Fruit fly (Drosophila melanogaster) whole organism, embryonic: ENCODE data around the gene klg.

Experiments used
- Atf6 ChIP-seq: fragments of 200-800 bp; sonication (Bioruptor generic); IDR thresholded peaks from 2 replicates; pipeline ENCODE4 v1.3.6; 2022; ENCODE audit warnings: missing biosample characterization, missing genetic modification characterization
- CG10321 ChIP-seq: fragments of 200-800 bp; sonication (Bioruptor generic); IDR thresholded peaks from 2 replicates; pipeline ENCODE4 v1.3.6; 2022; ENCODE audit warnings: missing biosample characterization, missing genetic modification characterization
- CG10366 ChIP-seq: fragments of 200-800 bp; sonication (Bioruptor generic); IDR thresholded peaks from 2 replicates; pipeline ENCODE4 v1.3.6; 2022; ENCODE audit warnings: missing biosample characterization, missing genetic modification characterization
- CG11085 ChIP-seq: fragments of 200-800 bp; sonication (Bioruptor generic); IDR thresholded peaks from 2 replicates; pipeline ENCODE4 v1.3.6; 2022; ENCODE audit warnings: missing biosample characterization, missing genetic modification characterization
- CG11456 ChIP-seq: fragments of 200-800 bp; sonication (Bioruptor generic); IDR thresholded peaks from 3 replicates; pipeline ENCODE4 v1.3.6; 2022; ENCODE audit warnings: missing biosample characterization, missing genetic modification characterization
- CG12104 ChIP-seq: fragments of 200-800 bp; sonication (Bioruptor generic); optimal IDR thresholded peaks from 3 replicates; lab custom pipeline; 2016; ENCODE audit warnings: missing biosample characterization, missing genetic modification characterization
- CG12659 ChIP-seq: fragments of 200-800 bp; sonication (Bioruptor generic); optimal IDR thresholded peaks from 3 replicates; lab custom pipeline; 2017; ENCODE audit warnings: mild to moderate bottlenecking, missing biosample characterization, missing genetic modification reagents, missing genetic modification characterization
- CG12769 ChIP-seq: fragments of 200-800 bp; sonication (Bioruptor generic); optimal IDR thresholded peaks from 2 replicates; lab custom pipeline; 2019; ENCODE audit warnings: missing biosample characterization, mild to moderate bottlenecking, missing genetic modification characterization, moderate library complexity
- CG13123 ChIP-seq: fragments of 200-800 bp; sonication (Bioruptor generic); optimal IDR thresholded peaks from 2 replicates; lab custom pipeline; 2016; ENCODE audit warnings: missing biosample characterization, missing genetic modification characterization
- CG14014 ChIP-seq: fragments of 200-800 bp; sonication (Bioruptor generic); IDR thresholded peaks from 2 replicates; pipeline ENCODE4 v1.3.6; 2022; ENCODE audit warnings: missing biosample characterization, missing genetic modification characterization
- CG1603 ChIP-seq: fragments of 200-800 bp; sonication (Bioruptor generic); optimal IDR thresholded peaks from 2 replicates; lab custom pipeline; 2019; ENCODE audit warnings: missing biosample characterization, mild to moderate bottlenecking, missing genetic modification characterization, moderate library complexity
- CG16863 ChIP-seq: fragments of 200-800 bp; sonication (Bioruptor generic); optimal IDR thresholded peaks from 3 replicates; lab custom pipeline; 2016; ENCODE audit warnings: missing biosample characterization, missing genetic modification characterization
- CG17361 ChIP-seq: fragments of 200-800 bp; sonication (Bioruptor generic); IDR thresholded peaks from 3 replicates; pipeline ENCODE4 v1.3.6; 2022; ENCODE audit warnings: missing biosample characterization, missing genetic modification characterization
- CG17612 ChIP-seq: fragments of 200-800 bp; sonication (Bioruptor generic); IDR thresholded peaks from 2 replicates; pipeline ENCODE4 v1.3.6; 2022; ENCODE audit warnings: missing biosample characterization, missing genetic modification characterization
- CG18476 ChIP-seq: fragments of 200-800 bp; sonication (Bioruptor generic); optimal IDR thresholded peaks from 2 replicates; lab custom pipeline; 2016; ENCODE audit warnings: missing biosample characterization, mild to moderate bottlenecking, missing genetic modification characterization
- CG31365 ChIP-seq: fragments of 200-800 bp; sonication (Bioruptor generic); optimal IDR thresholded peaks from 2 replicates; lab custom pipeline; 2018; ENCODE audit warnings: missing biosample characterization, mild to moderate bottlenecking, missing genetic modification characterization
- CG3847 ChIP-seq: fragments of 200-800 bp; sonication (Bioruptor generic); IDR thresholded peaks from 2 replicates; pipeline ENCODE4 v1.3.6; 2022; ENCODE audit warnings: missing biosample characterization, missing genetic modification characterization
- CG4730 ChIP-seq: fragments of 200-800 bp; sonication (Bioruptor generic); IDR thresholded peaks from 2 replicates; pipeline ENCODE4 v1.3.6; 2022; ENCODE audit warnings: missing biosample characterization, missing genetic modification characterization
- CG5180 ChIP-seq: fragments of 200-800 bp; sonication (Bioruptor generic); optimal IDR thresholded peaks from 3 replicates; lab custom pipeline; 2017; ENCODE audit warnings: missing biosample characterization, missing genetic modification characterization, mild to moderate bottlenecking, moderate library complexity, missing genetic modification reagents
- CG5953 ChIP-seq: fragments of 200-800 bp; sonication (Bioruptor generic); IDR thresholded peaks from 2 replicates; pipeline ENCODE4 v1.3.6; 2022; ENCODE audit warnings: missing biosample characterization, missing genetic modification characterization
- CG6689 ChIP-seq: fragments of 200-800 bp; sonication (Bioruptor generic); IDR thresholded peaks from 2 replicates; pipeline ENCODE4 v1.3.6; 2022; ENCODE audit warnings: missing biosample characterization, missing genetic modification characterization
- CG9932 ChIP-seq: fragments of 200-800 bp; sonication (Bioruptor generic); IDR thresholded peaks from 2 replicates; pipeline ENCODE4 v1.3.6; 2022; ENCODE audit warnings: missing biosample characterization, missing genetic modification characterization
- Dip2 ChIP-seq: fragments of 200-800 bp; sonication (Bioruptor generic); IDR thresholded peaks from 2 replicates; pipeline ENCODE4 v1.3.6; 2022; ENCODE audit warnings: missing biosample characterization, missing genetic modification characterization
- Doc2 ChIP-seq: fragments of 200-800 bp; sonication (Bioruptor generic); IDR thresholded peaks from 2 replicates; pipeline ENCODE4 v1.3.6; 2022; ENCODE audit warnings: missing biosample characterization, missing genetic modification characterization
- Ets65A ChIP-seq: fragments of 200-800 bp; sonication (Bioruptor generic); peaks from one replicate; lab custom pipeline; 2016; ENCODE audit warnings: missing biosample characterization, missing genetic modification characterization
- H15 ChIP-seq: fragments of 200-800 bp; sonication (Bioruptor generic); IDR thresholded peaks from 3 replicates; pipeline ENCODE4 v1.3.6; 2022; ENCODE audit warnings: missing biosample characterization, missing genetic modification characterization
- H2.0 ChIP-seq: fragments of 200-800 bp; sonication (Bioruptor generic); IDR thresholded peaks from 2 replicates; pipeline ENCODE4 v1.3.6; 2022; ENCODE audit warnings: missing biosample characterization, missing genetic modification characterization
- HHEX ChIP-seq: fragments of 200-800 bp; sonication (Bioruptor generic); optimal IDR thresholded peaks from 3 replicates; lab custom pipeline; 2017; ENCODE audit warnings: missing biosample characterization, mild to moderate bottlenecking, missing genetic modification characterization, missing genetic modification reagents
- HLH3B ChIP-seq: fragments of 200-800 bp; sonication (Bioruptor generic); IDR thresholded peaks from 2 replicates; pipeline ENCODE4 v1.3.6; 2022; ENCODE audit warnings: missing biosample characterization, missing genetic modification characterization
- Med ChIP-seq: fragments of 200-800 bp; sonication (Bioruptor generic); peaks from one replicate; lab custom pipeline; 2016; ENCODE audit warnings: missing biosample characterization, missing genetic modification characterization, mild to moderate bottlenecking, inconsistent platforms, moderate library complexity
- Ptx1 ChIP-seq: fragments of 200-800 bp; sonication (Bioruptor generic); IDR thresholded peaks from 2 replicates; pipeline ENCODE4 v1.3.6; 2022; ENCODE audit warnings: missing biosample characterization, missing genetic modification characterization
- Rfx ChIP-seq: fragments of 200-800 bp; sonication (Bioruptor generic); IDR thresholded peaks from 2 replicates; pipeline ENCODE4 v1.3.6; 2022; ENCODE audit warnings: missing biosample characterization, missing genetic modification characterization
- al ChIP-seq: fragments of 200-800 bp; sonication (Bioruptor generic); IDR thresholded peaks from 2 replicates; pipeline ENCODE4 v1.3.6; 2022; ENCODE audit warnings: missing biosample characterization, missing genetic modification characterization
- bowl ChIP-seq: fragments of 200-800 bp; sonication (Bioruptor generic); IDR thresholded peaks from 2 replicates; pipeline ENCODE4 v1.3.6; 2022; ENCODE audit warnings: missing biosample characterization, missing genetic modification characterization
- caup ChIP-seq: fragments of 200-800 bp; sonication (Bioruptor generic); optimal IDR thresholded peaks from 3 replicates; lab custom pipeline; 2017; ENCODE audit warnings: missing biosample characterization, mild to moderate bottlenecking, missing genetic modification characterization, moderate library complexity; ENCODE audit not compliant: severe bottlenecking
- en ChIP-seq: fragments of 200-800 bp; sonication (Bioruptor generic); optimal IDR thresholded peaks from 2 replicates; lab custom pipeline; 2016; ENCODE audit warnings: missing biosample characterization, missing genetic modification characterization
- gem ChIP-seq: fragments of 200-800 bp; sonication (Bioruptor generic); optimal IDR thresholded peaks from 2 replicates; lab custom pipeline; 2019; ENCODE audit warnings: missing biosample characterization, mild to moderate bottlenecking, missing genetic modification characterization, moderate library complexity
- gsb ChIP-seq: fragments of 200-800 bp; sonication (Bioruptor generic); IDR thresholded peaks from 2 replicates; pipeline ENCODE4 v1.3.6; 2022; ENCODE audit warnings: missing biosample characterization, missing genetic modification characterization
- ham ChIP-seq: fragments of 200-800 bp; sonication (Bioruptor generic); IDR thresholded peaks from 2 replicates; pipeline ENCODE4 v1.3.6; 2022; ENCODE audit warnings: missing biosample characterization, missing genetic modification characterization
- org-1 ChIP-seq: fragments of 200-800 bp; sonication (Bioruptor generic); optimal IDR thresholded peaks from 2 replicates; lab custom pipeline; 2017; ENCODE audit warnings: missing biosample characterization, missing genetic modification characterization
- otp ChIP-seq: fragments of 200-800 bp; sonication (Bioruptor generic); IDR thresholded peaks from 3 replicates; pipeline ENCODE4, ENCODE4 v1.3.6; 2022; ENCODE audit warnings: missing biosample characterization, missing genetic modification characterization
- pan ChIP-seq, 4 experiments: fragments of >200 bp in 3 of 4; fragments of 200-800 bp in 1 of 4; sonication (Bioruptor generic) in 1 of 4; optimal IDR thresholded peaks in 3 of 4; IDR thresholded peaks in 1 of 4; 2 replicates each; pipeline versions ENCODE4 v1.3.6 to Lab custom; 2017 to 2022; ENCODE audit warnings: missing biosample characterization in 2 of 4, missing genetic modification characterization in 2 of 4, mixed read lengths in 1 of 4
- phol ChIP-seq: fragments of 200-800 bp; sonication (Bioruptor generic); optimal IDR thresholded peaks from 3 replicates; lab custom pipeline; 2018; ENCODE audit warnings: missing biosample characterization, mild to moderate bottlenecking, missing genetic modification characterization, moderate library complexity
- prd ChIP-seq, 3 experiments: fragments of >200 bp in 2 of 3; fragments of 200-800 bp in 1 of 3; sonication (Bioruptor generic) in 1 of 3; optimal IDR thresholded peaks in 2 of 3; IDR thresholded peaks in 1 of 3; 2 replicates in 2 of 3; 3 replicates in 1 of 3; pipeline versions ENCODE4 v1.3.6 to Lab custom; 2017 to 2022; ENCODE audit warnings: missing biosample characterization in 1 of 3, missing genetic modification characterization in 1 of 3
- row ChIP-seq: fragments of 200-800 bp; sonication (Bioruptor generic); IDR thresholded peaks from 3 replicates; pipeline ENCODE4 v1.3.6; 2022; ENCODE audit warnings: missing biosample characterization, missing genetic modification characterization
- sna ChIP-seq: fragments of 200-800 bp; sonication (Bioruptor generic); IDR thresholded peaks from 2 replicates; pipeline ENCODE4 v1.3.6; 2022; ENCODE audit warnings: missing biosample characterization, missing genetic modification characterization; ENCODE audit not compliant: partially characterized antibody
- unc-4 ChIP-seq: fragments of 200-800 bp; sonication (Bioruptor generic); IDR thresholded peaks from 2 replicates; pipeline ENCODE4 v1.3.6; 2022; ENCODE audit warnings: missing biosample characterization, missing genetic modification characterization; ENCODE audit not compliant: partially characterized antibody

Gene klg

dm6 chr3R:23004161-23004560 is 105.1 kb downstream of the klg start (continued):
- TF ChIP-seq sna (GFP tag; lab: Robert Waterston, UW), result no peak
- TF ChIP-seq caup, result peak; percentile 2
- peak; percentile 30; the same call in 1 of the 2 replicates for TF ChIP-seq HLH3B (GFP tag; lab: Robert Waterston, UW)
- 0 out of 2 replicates have a peak, but pooled peaks have one; percentile 12 for TF ChIP-seq Rfx (GFP tag; lab: Robert Waterston, UW)
- TF ChIP-seq CG10321 (GFP tag; lab: Robert Waterston, UW), result 0 out of 2 replicates have a peak, but pooled peaks have one; percentile 18
- TF ChIP-seq otp (GFP tag; lab: Robert Waterston, UW), result 0 out of 3 replicates have a peak, but pooled peaks have one; percentile 9
- no peak for TF ChIP-seq CG4730 (GFP tag; lab: Robert Waterston, UW)
- TF ChIP-seq H2.0 (GFP tag; lab: Robert Waterston, UW), result peak; percentile 27; the same call in 1 of the 2 replicates
- TF ChIP-seq bowl (GFP tag; lab: Robert Waterston, UW), result no peak
- TF ChIP-seq Ets65A (GFP tag; lab: Kevin White, UChicago), result peak; percentile 65
- no peak for TF ChIP-seq Dip2 (GFP tag; lab: Robert Waterston, UW)
- TF ChIP-seq CG12769 (tag; lab: Kevin White, UChicago), result peak; percentile 11
- peak; percentile 21; the same call in 1 of the 2 replicates for TF ChIP-seq CG10366 (GFP tag; lab: Robert Waterston, UW)
- TF ChIP-seq CG17361, result no peak
- TF ChIP-seq CG5953, result 0 out of 2 replicates have a peak, but pooled peaks have one; percentile 5
- no peak for TF ChIP-seq HHEX
- TF ChIP-seq CG13123, result no peak
- TF ChIP-seq CG17612 (GFP tag; lab: Robert Waterston, UW), result 0 out of 2 replicates have a peak, but pooled peaks have one; percentile 7
- peak; percentile 59 for TF ChIP-seq Med (GFP tag; lab: Kevin White, UChicago)
- no peak for TF ChIP-seq al (GFP tag; lab: Robert Waterston, UW)
- no peak for TF ChIP-seq CG31365 (tag; lab: Kevin White, UChicago)

- no peak for TF ChIP-seq CG12104 (GFP tag; lab: Kevin White, UChicago)
- no peak for TF ChIP-seq CG18476 (GFP tag; lab: Kevin White, UChicago)
- 0 out of 2 replicates have a peak, but pooled peaks have one; percentile 12 for TF ChIP-seq CG3847
- peak; percentile 61 for TF ChIP-seq Ets65A (GFP tag; lab: Kevin White, UChicago)
- TF ChIP-seq prd (optimal IDR thresholded peaks at IDR 0.05; lab: Kevin White, UChicago), result no peak
- 0 out of 3 replicates have a peak, but pooled peaks have one; percentile 25 for TF ChIP-seq prd (GFP tag; IDR thresholded peaks at IDR 0.05; lab: Robert Waterston, UW)
- no peak for TF ChIP-seq gem (tag; lab: Kevin White, UChicago)
- 0 out of 2 replicates have a peak, but pooled peaks have one; percentile 6 for TF ChIP-seq Ptx1 (GFP tag; lab: Robert Waterston, UW)
- TF ChIP-seq CG16863, result no peak
- no peak for TF ChIP-seq org-1 (GFP tag; lab: Kevin White, UChicago)
- no peak for TF ChIP-seq unc-4 (GFP tag; lab: Robert Waterston, UW)
- TF ChIP-seq CG9932, result peak; percentile 47
- TF ChIP-seq CG14014 (GFP tag; lab: Robert Waterston, UW), result peak; percentile 41; the same call in 1 of the 2 replicates
- TF ChIP-seq CG1603 (tag; lab: Kevin White, UChicago), result no peak
- peak; percentile 48; the same call in 1 of the 2 replicates for TF ChIP-seq Rfx (GFP tag; lab: Robert Waterston, UW)
- TF ChIP-seq CG12659, result no peak
- TF ChIP-seq row (GFP tag; lab: Robert Waterston, UW), result peak; percentile 40; the same call in 2 of the 3 replicates
- TF ChIP-seq CG11456 (GFP tag; lab: Robert Waterston, UW), result 0 out of 3 replicates have a peak, but pooled peaks have one; percentile 41
- TF ChIP-seq Atf6 (GFP tag; lab: Robert Waterston, UW), result peak; percentile 47; the same call in 1 of the 2 replicates
- no peak for TF ChIP-seq phol (tag; lab: Kevin White, UChicago)
- TF ChIP-seq Doc2 (GFP tag; lab: Robert Waterston, UW), result no peak
- TF ChIP-seq H15 (GFP tag; lab: Robert Waterston, UW), result 0 out of 3 replicates have a peak, but pooled peaks have one; percentile 7
- TF ChIP-seq CG11085, result peak; percentile 53
- TF ChIP-seq CG6689, result 0 out of 2 replicates have a peak, but pooled peaks have one; percentile 20
- TF ChIP-seq gsb, result peak; percentile 25; the same call in 1 of the 2 replicates
- no peak for TF ChIP-seq en (GFP tag; lab: Kevin White, UChicago)
- peak; percentile 41 for TF ChIP-seq Med (GFP tag; lab: Kevin White, UChicago)
- peak; percentile 90 for TF ChIP-seq CG5180 (GFP tag; lab: Kevin White, UChicago)
- no peak for TF ChIP-seq pan (optimal IDR thresholded peaks at IDR 0.05; lab: Kevin White, UChicago)
- TF ChIP-seq pan (GFP tag; optimal IDR thresholded peaks at IDR 0.05 in 1 of 2, IDR thresholded peaks at IDR 0.05 in 1 of 2), result peak in 1 of 2 experiments; percentile 5
- peak; percentile 33; the same call in 1 of the 2 replicates for TF ChIP-seq CG4730 (GFP tag; lab: Robert Waterston, UW)
- TF ChIP-seq ham (GFP tag; lab: Robert Waterston, UW), result peak; percentile 38; the same call in 1 of the 2 replicates
Measured at dm6 chr3R:23009480-23010115, 110.5 kb downstream of the klg start.
